Worm (Caenorhabditis elegans) whole organism, midembryonic: ENCODE results near the gene kin-36.

ENCODE experiments used
- T22C8.4 ChIP-seq: fragments of 200-800 bp; sonication (Bioruptor generic); IDR thresholded peaks from 2 replicates; pipeline ENCODE4 v1.3.6; 2022; ENCODE audit warnings: missing genetic modification characterization, missing compliant biosample characterization
- cog-1 ChIP-seq: sonication (generic microtip); optimal IDR thresholded peaks from 2 replicates; lab custom pipeline; 2016; ENCODE audit warnings: missing genetic modification characterization, missing compliant biosample characterization
- flt-1 ChIP-seq: fragments of 200-800 bp; sonication (Bioruptor generic); IDR thresholded peaks from 2 replicates; pipeline ENCODE4 v1.3.6; 2022; ENCODE audit warnings: missing genetic modification characterization, missing compliant biosample characterization
- klf-2 ChIP-seq: fragments of 200-800 bp; sonication (Bioruptor generic); conservative IDR thresholded peaks from 2 replicates; pipeline ENCODE4 v1.3.6; 2022; ENCODE audit warnings: missing genetic modification reagents, missing genetic modification characterization, missing compliant biosample characterization
- ref-1 ChIP-seq: fragments of 200-800 bp; sonication (Bioruptor generic); conservative IDR thresholded peaks from 2 replicates; pipeline ENCODE4 v1.3.6; 2022; ENCODE audit warnings: missing genetic modification reagents, missing genetic modification characterization, missing compliant biosample characterization
- tab-1 ChIP-seq: fragments of 200-800 bp; sonication (Bioruptor generic); IDR thresholded peaks from 2 replicates; pipeline ENCODE4 v1.3.6; 2022; ENCODE audit warnings: missing genetic modification characterization, missing compliant biosample characterization
- ztf-23 ChIP-seq: fragments of 200-800 bp; sonication (Bioruptor generic); IDR thresholded peaks from 2 replicates; pipeline ENCODE4 v1.3.6; 2022; ENCODE audit warnings: missing genetic modification reagents, missing genetic modification characterization, missing compliant biosample characterization
- ztf-29 ChIP-seq: fragments of 200-800 bp; sonication (Bioruptor generic); IDR thresholded peaks from 2 replicates; pipeline ENCODE4 v1.3.6; 2022; ENCODE audit warnings: missing genetic modification reagents, missing genetic modification characterization, missing compliant biosample characterization

The kin-36 gene

ce11 chrIV:4725478-4725920, 46.7 kb downstream of the kin-36 start:
- TF ChIP-seq T22C8.4 = peak; percentile 60
- peak; percentile 95 for TF ChIP-seq ztf-23 (GFP tag; lab: Robert Waterston, UW)
- TF ChIP-seq klf-2 (GFP tag; lab: Robert Waterston, UW) = peak; percentile 68; the same call in 1 of the 2 replicates
- peak; percentile 90 for TF ChIP-seq flt-1 (GFP tag; lab: Robert Waterston, UW)
- peak; percentile 49 for TF ChIP-seq cog-1 (tag; lab: Kevin White, UChicago)
- TF ChIP-seq tab-1 = 0 out of 2 replicates have a peak, but pooled peaks have one; percentile 59
- TF ChIP-seq ref-1 = 0 out of 2 replicates have a peak, but pooled peaks have one; percentile 20

ce11 chrIV:4727935-4728334, 49.1 kb downstream of the kin-36 start:
- TF ChIP-seq cog-1 (tag; lab: Kevin White, UChicago) (peak; percentile 49), flt-1 (GFP tag; lab: Robert Waterston, UW) (peak; percentile 66), ztf-23 (GFP tag; lab: Robert Waterston, UW) (peak; percentile 90), klf-2 (GFP tag; lab: Robert Waterston, UW) (peak; percentile 71), T22C8.4 (peak; percentile 40; the same call in 1 of the 2 replicates), ztf-29 (peak; percentile 31; the same call in 1 of the 2 replicates)
